Fruit fly (Drosophila melanogaster): ENCODE measurements around the gene ear.

The ear gene

dm6 chr3R:15275158-15275623 lies 45.4 kb upstream of the ear start, which contains the start of the genes Cp190 and CG4338 (continued):
- TF ChIP-seq grau (tag; optimal IDR thresholded peaks at IDR 0.05) = peak; percentile 98
- peak; percentile 89 for TF ChIP-seq Mes4 (GFP tag; optimal IDR thresholded peaks at IDR 0.05)
- TF ChIP-seq Dp (GFP tag; optimal IDR thresholded peaks at IDR 0.05) = peak; percentile 52
- peak; percentile 72 for TF ChIP-seq crc (GFP tag; optimal IDR thresholded peaks at IDR 0.05)
- TF ChIP-seq shn (GFP tag; optimal IDR thresholded peaks at IDR 0.05) = peak; percentile 84
- TF ChIP-seq Asciz (GFP tag; optimal IDR thresholded peaks at IDR 0.05) = peak; percentile 96
- TF ChIP-seq Blimp-1 (GFP tag; optimal IDR thresholded peaks at IDR 0.05) = peak; percentile 97
- TF ChIP-seq CG18011 (GFP tag; optimal IDR thresholded peaks at IDR 0.05) = peak; percentile 88
- TF ChIP-seq nmo (GFP tag; optimal IDR thresholded peaks at IDR 0.05) = peak; percentile 99
- peak; percentile 91 for TF ChIP-seq tup (GFP tag; optimal IDR thresholded peaks at IDR 0.05)
- TF ChIP-seq CG2129 (GFP tag; IDR thresholded peaks at IDR 0.05; ENCODE audit: partially characterized antibody) = 0 out of 2 replicates have a peak, but pooled peaks have one; percentile 29
- peak; percentile 99 for TF ChIP-seq gcm (GFP tag; optimal IDR thresholded peaks at IDR 0.05)
- no peak for TF ChIP-seq prd (optimal IDR thresholded peaks at IDR 0.05)
- TF ChIP-seq prd (GFP tag; IDR thresholded peaks at IDR 0.05) = peak; percentile 98
- TF ChIP-seq E2f1 (GFP tag; IDR thresholded peaks at IDR 0.05) = peak; percentile 96
- peak; percentile 89 for TF ChIP-seq CG8359 (GFP tag; optimal IDR thresholded peaks at IDR 0.05; ENCODE audit: borderline replicate concordance)
- TF ChIP-seq chinmo (GFP tag; IDR thresholded peaks at IDR 0.05; ENCODE audit: partially characterized antibody) = 0 out of 4 replicates have a peak, but pooled peaks have one; percentile 68
- peak; percentile 84 for TF ChIP-seq CG1792 (GFP tag; optimal IDR thresholded peaks at IDR 0.05)
- TF ChIP-seq Adf1 (GFP tag; IDR thresholded peaks at IDR 0.05) = peak; percentile 79
- TF ChIP-seq Dek (tag; optimal IDR thresholded peaks at IDR 0.05) = peak; percentile 98
- peak; percentile 99 for TF ChIP-seq CG9727 (GFP tag; optimal IDR thresholded peaks at IDR 0.05)
- peak; percentile 78; the same call in 3 of the 4 replicates for TF ChIP-seq Dll (GFP tag; IDR thresholded peaks at IDR 0.05; ENCODE audit: partially characterized antibody)
- TF ChIP-seq vvl (GFP tag; IDR thresholded peaks at IDR 0.05) = peak; percentile 98
- peak; percentile 97 for TF ChIP-seq croc (GFP tag; conservative IDR thresholded peaks at IDR 0.05)
- TF ChIP-seq Ets65A (GFP tag) = peak; percentile 99
- peak in 1 of 2 experiments; percentile 98 for TF ChIP-seq Eip74EF (GFP tag; optimal IDR thresholded peaks at IDR 0.05)
- peak; percentile 96 for TF ChIP-seq org-1 (GFP tag; optimal IDR thresholded peaks at IDR 0.05)
- peak; percentile 90 for TF ChIP-seq ase (GFP tag; IDR thresholded peaks at IDR 0.05)
- peak; percentile 98 for TF ChIP-seq oc (tag; optimal IDR thresholded peaks at IDR 0.05)
- TF ChIP-seq her (GFP tag; optimal IDR thresholded peaks at IDR 0.05) = peak; percentile 52
- TF ChIP-seq Mad (GFP tag; optimal IDR thresholded peaks at IDR 0.05) = peak; percentile 94
- peak; percentile 98 for TF ChIP-seq fd3F (GFP tag; optimal IDR thresholded peaks at IDR 0.05)
- TF ChIP-seq CG10565 (GFP tag; optimal IDR thresholded peaks at IDR 0.05) = peak; percentile 61
- TF ChIP-seq B-H2 (GFP tag; optimal IDR thresholded peaks at IDR 0.05) = peak; percentile 99
- peak; percentile 94 for TF ChIP-seq D19B (GFP tag; optimal IDR thresholded peaks at IDR 0.05)
- peak; percentile 94 for TF ChIP-seq Vsx1 (GFP tag; optimal IDR thresholded peaks at IDR 0.05)
- TF ChIP-seq gsb-n (tag; optimal IDR thresholded peaks at IDR 0.05) = peak; percentile 98
- peak; percentile 93 for TF ChIP-seq CG6683 (GFP tag; optimal IDR thresholded peaks at IDR 0.05)
- peak; percentile 58 for TF ChIP-seq ash1 (GFP tag; optimal IDR thresholded peaks at IDR 0.05)
- TF ChIP-seq slp2 (GFP tag; optimal IDR thresholded peaks at IDR 0.05) = peak; percentile 75
- peak; percentile 93 for TF ChIP-seq onecut (GFP tag; IDR thresholded peaks at IDR 0.05)
- TF ChIP-seq zfh1 (GFP tag; IDR thresholded peaks at IDR 0.05) = peak; percentile 96
- TF ChIP-seq CG14014 (GFP tag; IDR thresholded peaks at IDR 0.05) = peak; percentile 97
- peak; percentile 80 for TF ChIP-seq CG10321 (GFP tag; IDR thresholded peaks at IDR 0.05)
- peak; percentile 95 for TF ChIP-seq nom (GFP tag; optimal IDR thresholded peaks at IDR 0.05)
- TF ChIP-seq gcm2 (GFP tag; optimal IDR thresholded peaks at IDR 0.05) = peak; percentile 58
- TF ChIP-seq CG4404 (GFP tag; IDR thresholded peaks at IDR 0.05) = peak; percentile 97
- TF ChIP-seq CG7745 (tag; optimal IDR thresholded peaks at IDR 0.05) = peak; percentile 80
- peak; percentile 97 for TF ChIP-seq YL-1 (GFP tag; optimal IDR thresholded peaks at IDR 0.05)
